Fruit fly (Drosophila melanogaster): ENCODE data around the gene Acsf3.
A peak's percentile ranks its signal among the peaks of the same experiment; 100 is the strongest.

Acsf3 gene

dm6 chrX:7285995-7286985, 42.6 kb upstream of the Acsf3 start, which contains the start of gene CG2059 (continued):
- TF ChIP-seq CG9817 (tag; optimal IDR thresholded peaks at IDR 0.05) (peak; percentile 49), CG11695 (GFP tag; IDR thresholded peaks at IDR 0.05) (no peak), pzg (GFP tag; optimal IDR thresholded peaks at IDR 0.05) (peak; percentile 99), CG13287 (GFP tag; IDR thresholded peaks at IDR 0.05; ENCODE audit: partially characterized antibody) (peak; percentile 52), stc (GFP tag; IDR thresholded peaks at IDR 0.05) (no peak), H2.0 (GFP tag; IDR thresholded peaks at IDR 0.05) (peak; percentile 18; the same call in 1 of the 2 replicates), Ets65A (GFP tag) (peak; percentile 98), Chrac-16 (GFP tag; optimal IDR thresholded peaks at IDR 0.05) (peak; percentile 23), CG15601 (tag; optimal IDR thresholded peaks at IDR 0.05) (peak; percentile 13), Bteb2 (GFP tag; optimal IDR thresholded peaks at IDR 0.05) (peak; percentile 13), Dref (GFP tag; IDR thresholded peaks at IDR 0.05) (peak; percentile 65), lola (GFP tag; optimal IDR thresholded peaks at IDR 0.05) (no peak), z (GFP tag; IDR thresholded peaks at IDR 0.05) (no peak), CG3838 (GFP tag; optimal IDR thresholded peaks at IDR 0.05) (no peak), CG9797 (GFP tag; optimal IDR thresholded peaks at IDR 0.05) (peak; percentile 96), CG7372 (GFP tag; IDR thresholded peaks at IDR 0.05) (peak; percentile 42; the same call in 1 of the 2 replicates), CG3281 (GFP tag; optimal IDR thresholded peaks at IDR 0.05) (peak; percentile 44), CG11723 (GFP tag; optimal IDR thresholded peaks at IDR 0.05) (peak; percentile 5), Aef1 (GFP tag; IDR thresholded peaks at IDR 0.05) (no peak), CG18764 (GFP tag; optimal IDR thresholded peaks at IDR 0.05) (peak; percentile 12), CG17568 (GFP tag; optimal IDR thresholded peaks at IDR 0.05) (no peak), Hey (tag; optimal IDR thresholded peaks at IDR 0.05) (peak; percentile 21), pan (optimal IDR thresholded peaks at IDR 0.05) (no peak), pan (GFP tag; optimal IDR thresholded peaks at IDR 0.05 in 1 of 2, IDR thresholded peaks at IDR 0.05 in 1 of 2) (peak in 1 of 2 experiments; percentile 42), CG1832 (GFP tag; optimal IDR thresholded peaks at IDR 0.05) (no peak), lbe (GFP tag; optimal IDR thresholded peaks at IDR 0.05) (no peak), CG13775 (GFP tag; optimal IDR thresholded peaks at IDR 0.05) (peak; percentile 48), CG10654 (GFP tag; optimal IDR thresholded peaks at IDR 0.05) (peak; percentile 38), org-1 (GFP tag; optimal IDR thresholded peaks at IDR 0.05) (peak; percentile 3), Atf6 (GFP tag; IDR thresholded peaks at IDR 0.05) (0 out of 2 replicates have a peak, but pooled peaks have one; percentile 9), CG12744 (GFP tag; optimal IDR thresholded peaks at IDR 0.05) (no peak), CG6765 (GFP tag; optimal IDR thresholded peaks at IDR 0.05) (no peak), CoRest (tag; optimal IDR thresholded peaks at IDR 0.05) (peak; percentile 49), Ravus (GFP tag; IDR thresholded peaks at IDR 0.05) (no peak), phol (tag; optimal IDR thresholded peaks at IDR 0.05) (peak; percentile 94), Kr (GFP tag; optimal IDR thresholded peaks at IDR 0.05) (peak; percentile 88), Jarid2 (GFP tag; optimal IDR thresholded peaks at IDR 0.05) (peak; percentile 49), YL-1 (GFP tag; optimal IDR thresholded peaks at IDR 0.05) (peak; percentile 56), fru (optimal IDR thresholded peaks at IDR 0.05) (no peak), en (GFP tag; optimal IDR thresholded peaks at IDR 0.05) (no peak), ap (GFP tag; IDR thresholded peaks at IDR 0.05) (0 out of 2 replicates have a peak, but pooled peaks have one; percentile 18), ro (GFP tag; IDR thresholded peaks at IDR 0.05) (no peak), chif (GFP tag; optimal IDR thresholded peaks at IDR 0.05) (peak in 1 of 2 experiments; percentile 21), kah (GFP tag; optimal IDR thresholded peaks at IDR 0.05) (no peak), Bgb (GFP tag; IDR thresholded peaks at IDR 0.05; ENCODE audit: partially characterized antibody) (peak; percentile 65; the same call in 1 of the 2 replicates), zen2 (GFP tag; IDR thresholded peaks at IDR 0.05; ENCODE audit: partially characterized antibody) (no peak), Ets97D (GFP tag; optimal IDR thresholded peaks at IDR 0.05) (peak; percentile 96), ken (GFP tag; IDR thresholded peaks at IDR 0.05) (peak; percentile 69; the same call in 1 of the 3 replicates), ara (GFP tag; IDR thresholded peaks at IDR 0.05) (no peak)
